Fruit fly (Drosophila melanogaster) whole organism, embryonic: ENCODE results near the gene Ctr9.

Experiments
- B-H1 ChIP-seq: fragments of 200-800 bp; sonication (Bioruptor generic); IDR thresholded peaks from 3 replicates; pipeline ENCODE4 v1.3.6; 2022; ENCODE audit warnings: missing biosample characterization, missing genetic modification characterization
- CG11456 ChIP-seq: fragments of 200-800 bp; sonication (Bioruptor generic); IDR thresholded peaks from 3 replicates; pipeline ENCODE4 v1.3.6; 2022; ENCODE audit warnings: missing biosample characterization, missing genetic modification characterization
- CG11695 ChIP-seq: fragments of 200-800 bp; sonication (Bioruptor generic); IDR thresholded peaks from 3 replicates; pipeline ENCODE4 v1.3.6; 2022; ENCODE audit warnings: missing biosample characterization, missing genetic modification characterization
- CG13894 ChIP-seq: fragments of 200-800 bp; sonication (Bioruptor generic); optimal IDR thresholded peaks from 3 replicates; lab custom pipeline; 2018; ENCODE audit warnings: missing biosample characterization, mild to moderate bottlenecking, missing genetic modification characterization, moderate library complexity
- CG14441 ChIP-seq: fragments of 200-800 bp; sonication (Bioruptor generic); IDR thresholded peaks from 2 replicates; pipeline ENCODE4 v1.3.6; 2022; ENCODE audit warnings: missing biosample characterization, missing genetic modification characterization
- CG15514 ChIP-seq: fragments of 200-800 bp; sonication (Bioruptor generic); optimal IDR thresholded peaks from 3 replicates; lab custom pipeline; 2017; ENCODE audit warnings: missing biosample characterization, missing genetic modification characterization, mild to moderate bottlenecking, moderate library complexity, missing genetic modification reagents
- CG2120 ChIP-seq: fragments of 200-800 bp; sonication (Bioruptor generic); optimal IDR thresholded peaks from 3 replicates; lab custom pipeline; 2016; ENCODE audit warnings: missing biosample characterization, missing genetic modification characterization
- CG3163 ChIP-seq: fragments of 200-800 bp; sonication (Bioruptor generic); optimal IDR thresholded peaks from 3 replicates; lab custom pipeline; 2016; ENCODE audit warnings: missing biosample characterization, missing genetic modification characterization
- CG3847 ChIP-seq: fragments of 200-800 bp; sonication (Bioruptor generic); IDR thresholded peaks from 2 replicates; pipeline ENCODE4 v1.3.6; 2022; ENCODE audit warnings: missing biosample characterization, missing genetic modification characterization
- CG42726 ChIP-seq: fragments of 200-800 bp; sonication (Bioruptor generic); IDR thresholded peaks from 2 replicates; pipeline ENCODE4 v1.3.6; 2022; ENCODE audit warnings: missing biosample characterization, missing genetic modification characterization; ENCODE audit not compliant: partially characterized antibody
- CG4282 ChIP-seq: fragments of 200-800 bp; sonication (Bioruptor generic); optimal IDR thresholded peaks from 2 replicates; lab custom pipeline; 2016; ENCODE audit warnings: missing biosample characterization, missing genetic modification characterization
- CG4328 ChIP-seq: fragments of 200-800 bp; sonication (Bioruptor generic); optimal IDR thresholded peaks from 3 replicates; lab custom pipeline; 2017; ENCODE audit warnings: missing biosample characterization, missing genetic modification reagents, missing genetic modification characterization
- CG7372 ChIP-seq: fragments of 200-800 bp; sonication (Bioruptor generic); IDR thresholded peaks from 2 replicates; pipeline ENCODE4 v1.3.6; 2022; ENCODE audit warnings: missing biosample characterization, missing genetic modification characterization
- CG7987 ChIP-seq: fragments of 200-800 bp; sonication (Bioruptor generic); optimal IDR thresholded peaks from 2 replicates; lab custom pipeline; 2018; ENCODE audit warnings: missing biosample characterization, mild to moderate bottlenecking, missing genetic modification characterization, moderate library complexity
- CG8290 ChIP-seq, 3 experiments: fragments of 200-800 bp; sonication (Bioruptor generic); optimal IDR thresholded peaks; 2 replicates each; lab custom pipeline; 2016 to 2019; ENCODE audit warnings: missing biosample characterization in 3 of 3, missing genetic modification characterization in 3 of 3, mild to moderate bottlenecking in 2 of 3, moderate library complexity in 1 of 3
- CG9215 ChIP-seq: fragments of 200-800 bp; sonication (Bioruptor generic); IDR thresholded peaks from 2 replicates; pipeline ENCODE4 v1.3.6; 2022; ENCODE audit warnings: missing biosample characterization, missing genetic modification characterization
- CG9727 ChIP-seq: fragments of 200-800 bp; sonication (Bioruptor generic); optimal IDR thresholded peaks from 3 replicates; lab custom pipeline; 2017; ENCODE audit warnings: missing biosample characterization, mild to moderate bottlenecking, missing genetic modification characterization
- CG9876 ChIP-seq: fragments of 200-800 bp; sonication (Bioruptor generic); optimal IDR thresholded peaks from 2 replicates; lab custom pipeline; 2016; ENCODE audit warnings: missing biosample characterization, missing genetic modification characterization
- CG9932 ChIP-seq: fragments of 200-800 bp; sonication (Bioruptor generic); IDR thresholded peaks from 2 replicates; pipeline ENCODE4 v1.3.6; 2022; ENCODE audit warnings: missing biosample characterization, missing genetic modification characterization
- Deaf1 ChIP-seq: fragments of 200-800 bp; optimal IDR thresholded peaks from 3 replicates; lab custom pipeline; 2019; ENCODE audit warnings: missing biosample characterization, mild to moderate bottlenecking, missing genetic modification characterization, moderate library complexity
- Drgx ChIP-seq: fragments of 200-800 bp; sonication (Bioruptor generic); IDR thresholded peaks from 2 replicates; pipeline ENCODE4 v1.3.6; 2022; ENCODE audit warnings: missing biosample characterization, missing genetic modification characterization
- Ets65A ChIP-seq: fragments of 200-800 bp; sonication (Bioruptor generic); peaks from one replicate; lab custom pipeline; 2016; ENCODE audit warnings: missing biosample characterization, missing genetic modification characterization
- Hand ChIP-seq: fragments of 200-800 bp; sonication (Bioruptor generic); optimal IDR thresholded peaks from 2 replicates; lab custom pipeline; 2017; ENCODE audit warnings: mild to moderate bottlenecking, missing biosample characterization, missing genetic modification reagents, missing genetic modification characterization
- HmgZ ChIP-seq: fragments of 200-800 bp; sonication (Bioruptor generic); optimal IDR thresholded peaks from 2 replicates; lab custom pipeline; 2018; ENCODE audit warnings: missing biosample characterization, mild to moderate bottlenecking, missing genetic modification characterization
- MBD-R2 ChIP-seq: fragments of 200-800 bp; sonication (Bioruptor generic); IDR thresholded peaks from 2 replicates; pipeline ENCODE4 v1.3.6; 2022; ENCODE audit warnings: missing biosample characterization, missing genetic modification characterization
- Med ChIP-seq: fragments of 200-800 bp; sonication (Bioruptor generic); peaks from one replicate; lab custom pipeline; 2016; ENCODE audit warnings: missing biosample characterization, missing genetic modification characterization, mild to moderate bottlenecking, inconsistent platforms, moderate library complexity
- Ptx1 ChIP-seq: fragments of 200-800 bp; sonication (Bioruptor generic); IDR thresholded peaks from 2 replicates; pipeline ENCODE4 v1.3.6; 2022; ENCODE audit warnings: missing biosample characterization, missing genetic modification characterization
- Ssrp ChIP-seq: fragments of 200-800 bp; sonication (Bioruptor generic); optimal IDR thresholded peaks from 2 replicates; lab custom pipeline; 2018; ENCODE audit warnings: missing biosample characterization, mild to moderate bottlenecking, missing genetic modification characterization, moderate library complexity
- abd-A ChIP-seq: fragments of 200-800 bp; sonication (Bioruptor generic); optimal IDR thresholded peaks from 3 replicates; lab custom pipeline; 2019; ENCODE audit warnings: missing biosample characterization, mild to moderate bottlenecking, missing genetic modification characterization, moderate library complexity
- al ChIP-seq: fragments of 200-800 bp; sonication (Bioruptor generic); IDR thresholded peaks from 2 replicates; pipeline ENCODE4 v1.3.6; 2022; ENCODE audit warnings: missing biosample characterization, missing genetic modification characterization
- chif ChIP-seq, 2 experiments: fragments of 200-800 bp; sonication (Bioruptor generic); optimal IDR thresholded peaks; 3 replicates each; lab custom pipeline; 2016; ENCODE audit warnings: missing biosample characterization in 2 of 2, missing genetic modification characterization in 2 of 2
- crp ChIP-seq, 2 experiments: fragments of 200-800 bp; sonication (Bioruptor generic); optimal IDR thresholded peaks; 2 replicates in 1 of 2; 3 replicates in 1 of 2; lab custom pipeline; 2017; ENCODE audit warnings: missing biosample characterization in 2 of 2, missing genetic modification characterization in 2 of 2, mild to moderate bottlenecking in 1 of 2, moderate library complexity in 1 of 2
- dysf ChIP-seq: fragments of 200-800 bp; sonication (Bioruptor generic); IDR thresholded peaks from 3 replicates; pipeline ENCODE4 v1.3.6; 2022; ENCODE audit warnings: missing biosample characterization, missing genetic modification characterization
- esg ChIP-seq: fragments of 200-800 bp; sonication (Bioruptor generic); conservative IDR thresholded peaks from 2 replicates; pipeline ENCODE4 v1.3.6; 2022; ENCODE audit warnings: missing biosample characterization, missing genetic modification characterization
- ham ChIP-seq: fragments of 200-800 bp; sonication (Bioruptor generic); IDR thresholded peaks from 2 replicates; pipeline ENCODE4 v1.3.6; 2022; ENCODE audit warnings: missing biosample characterization, missing genetic modification characterization
- lmd ChIP-seq: fragments of 200-800 bp; sonication (Bioruptor generic); IDR thresholded peaks from 2 replicates; pipeline ENCODE4 v1.3.6; 2022; ENCODE audit warnings: missing biosample characterization, missing genetic modification characterization
- otp ChIP-seq: fragments of 200-800 bp; sonication (Bioruptor generic); IDR thresholded peaks from 3 replicates; pipeline ENCODE4, ENCODE4 v1.3.6; 2022; ENCODE audit warnings: missing biosample characterization, missing genetic modification characterization
- pita ChIP-seq: fragments of 200-800 bp; sonication (Bioruptor generic); optimal IDR thresholded peaks from 2 replicates; lab custom pipeline; 2017; ENCODE audit warnings: missing biosample characterization, mild to moderate bottlenecking, missing genetic modification characterization
- row ChIP-seq: fragments of 200-800 bp; sonication (Bioruptor generic); IDR thresholded peaks from 3 replicates; pipeline ENCODE4 v1.3.6; 2022; ENCODE audit warnings: missing biosample characterization, missing genetic modification characterization
- slbo ChIP-seq: fragments of 200-800 bp; sonication (Bioruptor generic); IDR thresholded peaks from 2 replicates; pipeline ENCODE4 v1.3.6; 2022; ENCODE audit warnings: missing biosample characterization, missing genetic modification characterization
- sqz ChIP-seq: fragments of 200-800 bp; sonication (Bioruptor generic); optimal IDR thresholded peaks from 3 replicates; lab custom pipeline; 2018; ENCODE audit warnings: missing biosample characterization, mild to moderate bottlenecking, missing genetic modification characterization
- ssp ChIP-seq: fragments of 200-800 bp; sonication (Bioruptor generic); IDR thresholded peaks from 2 replicates; pipeline ENCODE4 v1.3.6; 2022; ENCODE audit warnings: missing biosample characterization, missing genetic modification characterization
- tx ChIP-seq: fragments of 200-800 bp; sonication (Bioruptor generic); optimal IDR thresholded peaks from 2 replicates; lab custom pipeline; 2016; ENCODE audit warnings: missing biosample characterization, missing genetic modification characterization
- usp ChIP-seq: fragments of >200 bp; optimal IDR thresholded peaks from 2 replicates; lab custom pipeline; 2017; ENCODE audit warnings: missing biosample characterization, missing genetic modification characterization

Gene Ctr9

dm6 chr3L:1275767-1276166 is 31.3 kb upstream of the Ctr9 start, which contains the start of gene CG32333 (continued):
- no peak for TF ChIP-seq B-H1 (GFP tag; lab: Robert Waterston, UW)
- TF ChIP-seq Ssrp (tag; lab: Kevin White, UChicago) = no peak
- peak; percentile 45; the same call in 1 of the 2 replicates for TF ChIP-seq CG42726
- TF ChIP-seq CG3163 (GFP tag; lab: Kevin White, UChicago) = peak; percentile 71
- no peak for TF ChIP-seq crp (GFP tag; optimal IDR thresholded peaks at IDR 0.05; lab: Kevin White, UChicago)
- TF ChIP-seq Hand (GFP tag; lab: Kevin White, UChicago) = no peak

DNA sequence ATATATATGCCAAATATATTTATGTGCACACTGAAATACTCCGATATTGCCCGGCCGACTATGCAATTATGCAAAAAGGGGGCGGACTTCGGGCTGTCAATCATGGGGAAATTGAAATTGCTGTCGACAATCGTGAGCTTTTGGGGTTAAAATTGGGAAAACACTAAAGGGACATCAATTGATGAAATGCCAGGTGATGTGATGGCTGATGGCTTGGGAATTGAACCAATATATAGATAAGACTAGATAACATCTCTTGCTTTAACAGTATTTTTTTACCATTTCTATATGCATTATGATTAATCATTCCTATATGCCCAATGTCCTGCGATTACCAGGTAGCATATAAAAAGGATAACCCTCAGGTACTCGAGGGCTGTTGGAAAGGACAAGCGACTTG is 29.1 kb upstream of the Ctr9 start:
- TF ChIP-seq chif (GFP tag; optimal IDR thresholded peaks at IDR 0.05; lab: Kevin White, UChicago) (no peak), CG7372 (GFP tag; lab: Robert Waterston, UW) (no peak), CG7987 (GFP tag; lab: Kevin White, UChicago) (no peak), CG8290 (GFP tag; optimal IDR thresholded peaks at IDR 0.05; lab: Kevin White, UChicago) (no peak), CG8290 (tag; optimal IDR thresholded peaks at IDR 0.05; lab: Kevin White, UChicago) (no peak), sqz (GFP tag; lab: Kevin White, UChicago) (no peak), CG15514 (GFP tag; lab: Kevin White, UChicago) (no peak), usp (GFP tag; lab: Kevin White, UChicago) (no peak), tx (GFP tag; lab: Kevin White, UChicago) (no peak), al (GFP tag; lab: Robert Waterston, UW) (no peak), CG9215 (GFP tag; lab: Robert Waterston, UW) (no peak), CG11695 (GFP tag; lab: Robert Waterston, UW) (no peak), HmgZ (no peak), CG4282 (GFP tag; lab: Kevin White, UChicago) (no peak)
- TF ChIP-seq, all 482 proteins: peak for 0

- TF ChIP-seq esg (no peak), Drgx (peak; percentile 26; the same call in 1 of the 2 replicates), CG14441 (GFP tag; lab: Robert Waterston, UW) (no peak), dysf (GFP tag; lab: Robert Waterston, UW) (peak; percentile 28; the same call in 1 of the 3 replicates), Med (peak; percentile 19), CG2120 (GFP tag; lab: Kevin White, UChicago) (peak; percentile 17), pita (GFP tag; lab: Kevin White, UChicago) (no peak), CG4328 (no peak), CG3847 (GFP tag; lab: Robert Waterston, UW) (0 out of 2 replicates have a peak, but pooled peaks have one; percentile 16), otp (GFP tag; lab: Robert Waterston, UW) (no peak), ssp (0 out of 2 replicates have a peak, but pooled peaks have one; percentile 11), lmd (0 out of 2 replicates have a peak, but pooled peaks have one; percentile 9), row (GFP tag; lab: Robert Waterston, UW) (peak; percentile 30; the same call in 1 of the 3 replicates), CG8290 (GFP tag; optimal IDR thresholded peaks at IDR 0.05; lab: Kevin White, UChicago) (no peak), CG8290 (tag; optimal IDR thresholded peaks at IDR 0.05; lab: Kevin White, UChicago) (peak in 1 of 2 experiments; percentile 12)
- TF ChIP-seq, all 482 proteins: peak for 9
Observed at dm6 chr3L:1279685-1280084, 27.3 kb upstream of the Ctr9 start.

dm6 chr3L:1280890-1281622 is 26.0 kb upstream of the Ctr9 start:
- TF ChIP-seq Ets65A (GFP tag; lab: Kevin White, UChicago) (peak; percentile 63), Ptx1 (0 out of 2 replicates have a peak, but pooled peaks have one; percentile 12), Med (peak; percentile 71), MBD-R2 (no peak), CG9876 (no peak), CG13894 (peak; percentile 92), row (GFP tag; lab: Robert Waterston, UW) (peak; percentile 20; the same call in 1 of the 3 replicates), CG2120 (GFP tag; lab: Kevin White, UChicago) (peak; percentile 13), slbo (GFP tag; lab: Robert Waterston, UW) (peak; percentile 37; the same call in 1 of the 2 replicates), abd-A (tag; lab: Kevin White, UChicago) (peak; percentile 74), CG9932 (GFP tag; lab: Robert Waterston, UW) (0 out of 2 replicates have a peak, but pooled peaks have one; percentile 17), CG11456 (GFP tag; lab: Robert Waterston, UW) (no peak), CG8290 (GFP tag; optimal IDR thresholded peaks at IDR 0.05; lab: Kevin White, UChicago) (no peak), CG8290 (tag; optimal IDR thresholded peaks at IDR 0.05; lab: Kevin White, UChicago) (peak in 1 of 2 experiments; percentile 12), ham (GFP tag; lab: Robert Waterston, UW) (no peak), Deaf1 (tag; lab: Kevin White, UChicago) (peak; percentile 56), CG9727 (GFP tag; lab: Kevin White, UChicago) (no peak)
